Worm (Caenorhabditis elegans) whole organism, L3 larva: ENCODE data around the gene C50C3.12.

Source experiments
- R02D3.7 ChIP-seq: fragments of 150-350 bp; optimal IDR thresholded peaks from 2 replicates; lab custom pipeline; 2014; ENCODE audit warnings: missing biosample characterization, missing genetic modification characterization
- ZK546.5 ChIP-seq: sonication (generic microtip); optimal IDR thresholded peaks from 2 replicates; lab custom pipeline; 2017; ENCODE audit warnings: missing biosample characterization, missing genetic modification characterization
- aly-2 ChIP-seq: fragments of 150-350 bp; optimal IDR thresholded peaks from 2 replicates; lab custom pipeline; 2014; ENCODE audit warnings: missing biosample characterization, missing genetic modification characterization
- ama-1 ChIP-seq: fragments of 150-350 bp; optimal IDR thresholded peaks from 2 replicates; lab custom pipeline; 2018
- ceh-16 ChIP-seq: sonication (generic microtip); optimal IDR thresholded peaks from 2 replicates; lab custom pipeline; 2017; ENCODE audit warnings: missing biosample characterization, missing genetic modification characterization
- ceh-28 ChIP-seq: fragments of 150-350 bp; optimal IDR thresholded peaks from 2 replicates; lab custom pipeline; 2014; ENCODE audit warnings: missing biosample characterization, missing genetic modification reagents, missing genetic modification characterization
- ceh-9 ChIP-seq: sonication (generic microtip); optimal IDR thresholded peaks from 2 replicates; lab custom pipeline; 2018; ENCODE audit warnings: missing biosample characterization, missing genetic modification characterization
- daf-12 ChIP-seq: fragments of 150-350 bp; optimal IDR thresholded peaks from 2 replicates; lab custom pipeline; 2014; ENCODE audit warnings: missing biosample characterization, missing genetic modification reagents, missing genetic modification characterization
- egl-27 ChIP-seq: sonication (generic microtip); optimal IDR thresholded peaks from 4 replicates; lab custom pipeline; 2017; ENCODE audit warnings: missing biosample characterization, missing genetic modification reagents, missing genetic modification characterization
- egl-5 ChIP-seq: fragments of 150-350 bp; optimal IDR thresholded peaks from 2 replicates; lab custom pipeline; 2017; ENCODE audit warnings: missing biosample characterization, missing genetic modification reagents, missing genetic modification characterization, inconsistent platforms
- elt-1 ChIP-seq: fragments of 150-350 bp; optimal IDR thresholded peaks from 2 replicates; lab custom pipeline; 2014; ENCODE audit warnings: missing biosample characterization, missing genetic modification characterization
- elt-3 ChIP-seq, 3 experiments: fragments of 150-350 bp in 1 of 3; sonication (generic microtip) in 2 of 3; optimal IDR thresholded peaks; 2 replicates in 2 of 3; 4 replicates in 1 of 3; lab custom pipeline; 2014 to 2017; ENCODE audit warnings: missing biosample characterization in 3 of 3, missing genetic modification characterization in 3 of 3
- eor-1 ChIP-seq, 2 experiments: fragments of 150-350 bp; optimal IDR thresholded peaks; 2 replicates each; lab custom pipeline; 2014 to 2018; ENCODE audit warnings: missing biosample characterization in 2 of 2, missing genetic modification characterization in 2 of 2
- fkh-10 ChIP-seq: sonication (generic microtip); optimal IDR thresholded peaks from 2 replicates; lab custom pipeline; 2017; ENCODE audit warnings: missing biosample characterization, missing genetic modification reagents, missing genetic modification characterization
- fkh-2 ChIP-seq: fragments of 150-350 bp; optimal IDR thresholded peaks from 2 replicates; lab custom pipeline; 2014; ENCODE audit warnings: missing biosample characterization, missing genetic modification reagents, missing genetic modification characterization
- fos-1 ChIP-seq: fragments of 150-350 bp; optimal IDR thresholded peaks from 2 replicates; lab custom pipeline; 2014; ENCODE audit warnings: missing biosample characterization, missing genetic modification characterization
- hmg-11 ChIP-seq: sonication (generic microtip); optimal IDR thresholded peaks from 2 replicates; lab custom pipeline; 2016; ENCODE audit warnings: missing genetic modification characterization, missing compliant biosample characterization
- jun-1 ChIP-seq: fragments of 150-350 bp; optimal IDR thresholded peaks from 2 replicates; lab custom pipeline; 2014; ENCODE audit warnings: missing biosample characterization, missing genetic modification reagents, missing genetic modification characterization
- lin-15B ChIP-seq: fragments of 150-350 bp; optimal IDR thresholded peaks from 2 replicates; lab custom pipeline; 2014; ENCODE audit warnings: missing biosample characterization, missing genetic modification characterization
- lsy-12 ChIP-seq: sonication (generic microtip); optimal IDR thresholded peaks from 2 replicates; lab custom pipeline; 2016; ENCODE audit warnings: mild to moderate bottlenecking, missing genetic modification characterization, missing compliant biosample characterization
- mdl-1 ChIP-seq: fragments of 150-350 bp; optimal IDR thresholded peaks from 2 replicates; lab custom pipeline; 2014; ENCODE audit warnings: missing biosample characterization, missing genetic modification characterization
- nfya-1 ChIP-seq: sonication (generic microtip); optimal IDR thresholded peaks from 2 replicates; lab custom pipeline; 2017; ENCODE audit warnings: missing genetic modification characterization, mild to moderate bottlenecking, missing compliant biosample characterization, antibody characterized with exemption, moderate library complexity; ENCODE audit not compliant: insufficient read depth
- nhr-11 ChIP-seq: fragments of 150-350 bp; optimal IDR thresholded peaks from 2 replicates; lab custom pipeline; 2014; ENCODE audit warnings: missing biosample characterization, missing genetic modification characterization
- nhr-12 ChIP-seq: fragments of 150-350 bp; optimal IDR thresholded peaks from 2 replicates; lab custom pipeline; 2014; ENCODE audit warnings: missing biosample characterization, missing genetic modification characterization
- nhr-23 ChIP-seq: fragments of 150-350 bp; optimal IDR thresholded peaks from 2 replicates; lab custom pipeline; 2014; ENCODE audit warnings: missing biosample characterization, missing genetic modification reagents, missing genetic modification characterization
- nhr-237 ChIP-seq: fragments of 150-350 bp; optimal IDR thresholded peaks from 2 replicates; lab custom pipeline; 2014; ENCODE audit warnings: missing biosample characterization, missing genetic modification characterization
- nhr-77 ChIP-seq: fragments of 150-350 bp; optimal IDR thresholded peaks from 2 replicates; lab custom pipeline; 2014; ENCODE audit warnings: missing biosample characterization, missing genetic modification characterization
- pha-4 ChIP-seq: fragments of 150-350 bp; optimal IDR thresholded peaks from 2 replicates; lab custom pipeline; 2014; ENCODE audit warnings: missing biosample characterization, missing genetic modification reagents, missing genetic modification characterization
- pqm-1 ChIP-seq: fragments of 150-350 bp; optimal IDR thresholded peaks from 2 replicates; lab custom pipeline; 2017; ENCODE audit warnings: missing biosample characterization, missing genetic modification characterization, inconsistent platforms
- sea-2 ChIP-seq: fragments of 150-350 bp; sonication (generic microtip); optimal IDR thresholded peaks from 4 replicates; lab custom pipeline; 2014; ENCODE audit warnings: missing biosample characterization, missing genetic modification reagents, missing genetic modification characterization
- skn-1 ChIP-seq: fragments of 150-350 bp; optimal IDR thresholded peaks from 2 replicates; lab custom pipeline; 2014; ENCODE audit warnings: missing biosample characterization, missing genetic modification characterization
- snpc-4 ChIP-seq: fragments of 150-350 bp; optimal IDR thresholded peaks from 2 replicates; lab custom pipeline; 2014; ENCODE audit warnings: missing biosample characterization, missing genetic modification characterization
- tbx-2 ChIP-seq: sonication (generic microtip); optimal IDR thresholded peaks from 2 replicates; lab custom pipeline; 2016; ENCODE audit warnings: mild to moderate bottlenecking, missing genetic modification characterization, missing compliant biosample characterization
- unc-39 ChIP-seq: sonication (generic microtip); optimal IDR thresholded peaks from 4 replicates; lab custom pipeline; 2017; ENCODE audit warnings: missing biosample characterization, missing genetic modification characterization
- zag-1 ChIP-seq: fragments of 150-350 bp; optimal IDR thresholded peaks from 2 replicates; lab custom pipeline; 2014; ENCODE audit warnings: missing biosample characterization, missing genetic modification characterization
- ztf-11 ChIP-seq: fragments of 150-350 bp; optimal IDR thresholded peaks from 2 replicates; lab custom pipeline; 2014; ENCODE audit warnings: missing biosample characterization, missing genetic modification characterization
- ztf-4 ChIP-seq: fragments of 150-350 bp; optimal IDR thresholded peaks from 2 replicates; lab custom pipeline; 2014; ENCODE audit warnings: missing biosample characterization, missing genetic modification characterization

Gene C50C3.12

ce11 chrIII:8182573-8182972, 6.2 kb downstream of the C50C3.12 start:
- TF ChIP-seq aly-2 (tag; lab: Kevin White, UChicago), result no peak
- TF ChIP-seq ztf-11 (tag; lab: Kevin White, UChicago), result no peak
- TF ChIP-seq nhr-23, result no peak
- TF ChIP-seq ceh-16 (tag; lab: Kevin White, UChicago), result no peak
- no peak for TF ChIP-seq ztf-4 (tag; lab: Kevin White, UChicago)
- no peak for TF ChIP-seq pha-4 (tag; lab: Kevin White, UChicago)
- no peak for TF ChIP-seq elt-3 (tag; optimal IDR thresholded peaks at IDR 0.05; lab: Kevin White, UChicago)
- no peak for TF ChIP-seq R02D3.7
- TF ChIP-seq nhr-77 (tag; lab: Kevin White, UChicago), result no peak
- TF ChIP-seq nhr-11, result no peak
- TF ChIP-seq fkh-10, result no peak
- TF ChIP-seq, all 47 proteins: peak for 0

ce11 chrIII:8185130-8185529, 8.8 kb downstream of the C50C3.12 start:
- TF ChIP-seq ztf-11 (tag; lab: Kevin White, UChicago) (no peak), R02D3.7 (no peak), aly-2 (tag; lab: Kevin White, UChicago) (no peak), ceh-28 (tag; lab: Kevin White, UChicago) (no peak), sea-2 (GFP tag; lab: Kevin White, UChicago) (no peak), nhr-12 (tag; lab: Kevin White, UChicago) (no peak), nhr-11 (no peak), fkh-10 (no peak), egl-5 (tag; lab: Kevin White, UChicago) (no peak), fos-1 (tag; lab: Kevin White, UChicago) (no peak), fkh-2 (tag; lab: Kevin White, UChicago) (no peak), eor-1 (tag; optimal IDR thresholded peaks at IDR 0.05; lab: Kevin White, UChicago) (no peak), hmg-11 (tag; lab: Kevin White, UChicago) (no peak), egl-27 (tag; lab: Kevin White, UChicago) (no peak), pha-4 (tag; lab: Kevin White, UChicago) (no peak), elt-1 (tag; lab: Kevin White, UChicago) (no peak), daf-12 (tag; lab: Kevin White, UChicago) (no peak), ZK546.5 (no peak), pqm-1 (tag; lab: Kevin White, UChicago) (no peak), skn-1 (no peak)

ce11 chrIII:8190505-8190904, 14.1 kb downstream of the C50C3.12 start, which contains the start of gene C50C3.19:
TSS of gene C50C3.19 (plus strand) at chrIII:8190805.
- no peak for TF ChIP-seq ceh-9 (tag; lab: Kevin White, UChicago)
- no peak for TF ChIP-seq lsy-12 (tag; lab: Kevin White, UChicago)
- TF ChIP-seq ceh-16 (tag; lab: Kevin White, UChicago), result no peak
- TF ChIP-seq nhr-237 (tag; lab: Kevin White, UChicago), result no peak
- no peak for TF ChIP-seq lin-15B (tag; lab: Kevin White, UChicago)
- no peak for TF ChIP-seq fkh-2 (tag; lab: Kevin White, UChicago)
- TF ChIP-seq elt-3 (tag; optimal IDR thresholded peaks at IDR 0.05; lab: Kevin White, UChicago), result no peak
- no peak for TF ChIP-seq ZK546.5
- TF ChIP-seq egl-5 (tag; lab: Kevin White, UChicago), result no peak
- TF ChIP-seq pha-4 (tag; lab: Kevin White, UChicago), result no peak

ce11 chrIII:8191695-8192094, 15.3 kb downstream of the C50C3.12 start, which contains the start of gene C50C3.1:
TSS of gene C50C3.1 (plus strand) at chrIII:8191995.
- no peak for TF ChIP-seq sea-2 (GFP tag; lab: Kevin White, UChicago)
- TF ChIP-seq tbx-2 (tag; lab: Kevin White, UChicago), result no peak
- no peak for TF ChIP-seq aly-2 (tag; lab: Kevin White, UChicago)
- TF ChIP-seq unc-39 (tag; lab: Kevin White, UChicago), result no peak
- no peak for TF ChIP-seq snpc-4 (tag; lab: Kevin White, UChicago)
- no peak for TF ChIP-seq ZK546.5
- TF ChIP-seq egl-27 (tag; lab: Kevin White, UChicago), result no peak
- TF ChIP-seq mdl-1 (tag; lab: Kevin White, UChicago), result no peak
- TF ChIP-seq ama-1 (lab: Kevin White, UChicago), result no peak
- TF ChIP-seq jun-1 (tag; lab: Kevin White, UChicago), result no peak
- TF ChIP-seq fos-1 (tag; lab: Kevin White, UChicago), result no peak
- TF ChIP-seq nfya-1 (tag; lab: Kevin White, UChicago), result no peak
- no peak for TF ChIP-seq hmg-11 (tag; lab: Kevin White, UChicago)
- TF ChIP-seq fkh-2 (tag; lab: Kevin White, UChicago), result no peak
- TF ChIP-seq zag-1, result no peak
- no peak for TF ChIP-seq nhr-23
